Worm (Caenorhabditis elegans) whole organism, dauer: ENCODE measurements around the gene Y55H10A.2.
"Not testable (repeated sequence)": the region's sequence is repeated elsewhere in the genome, so short reads cannot be mapped to it uniquely, and the experiment has no call there.

Source experiments
- unc-62 ChIP-seq: sonication (generic microtip); optimal IDR thresholded peaks from 2 replicates; lab custom pipeline; 2017; ENCODE audit warnings: missing biosample characterization, missing genetic modification reagents, missing genetic modification characterization

The Y55H10A.2 gene

ce11 chrIV:3382338-3382907 is 19.1 kb downstream of the Y55H10A.2 start, which contains the start of gene B0546.3:
Gene B0546.3 (minus strand): TSS chrIV:3382841.
- TF ChIP-seq unc-62: no peak

ce11 chrIV:3383203-3383602 is 19.9 kb downstream of the Y55H10A.2 start:
- TF ChIP-seq unc-62: no peak

- no peak for TF ChIP-seq unc-62
Observed at ce11 chrIV:3384047-3384446, 20.7 kb downstream of the Y55H10A.2 start, which contains the start of gene B0546.4. Gene B0546.4 (minus strand): TSS chrIV:3384147.

DNA sequence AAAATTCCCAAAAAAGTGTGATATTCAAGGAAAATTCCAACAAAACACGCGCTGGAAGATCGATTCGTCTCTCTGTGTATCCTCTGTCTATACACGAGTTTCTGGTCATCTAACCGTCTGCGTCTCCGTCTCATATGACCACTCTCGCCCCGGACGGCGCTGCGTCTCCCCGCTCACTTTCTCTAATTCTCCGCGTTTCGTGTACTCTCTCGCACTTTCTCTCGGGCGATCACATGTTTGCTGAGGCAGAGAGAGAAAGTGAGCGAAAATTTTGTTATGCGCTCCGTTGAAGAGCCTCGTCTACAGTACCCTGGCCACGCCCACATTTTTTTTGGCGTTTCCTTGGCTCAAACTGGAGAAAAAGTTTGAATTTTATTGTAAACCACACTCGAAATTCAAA is 21.3 kb downstream of the Y55H10A.2 start:
- no peak for TF ChIP-seq unc-62

DNA sequence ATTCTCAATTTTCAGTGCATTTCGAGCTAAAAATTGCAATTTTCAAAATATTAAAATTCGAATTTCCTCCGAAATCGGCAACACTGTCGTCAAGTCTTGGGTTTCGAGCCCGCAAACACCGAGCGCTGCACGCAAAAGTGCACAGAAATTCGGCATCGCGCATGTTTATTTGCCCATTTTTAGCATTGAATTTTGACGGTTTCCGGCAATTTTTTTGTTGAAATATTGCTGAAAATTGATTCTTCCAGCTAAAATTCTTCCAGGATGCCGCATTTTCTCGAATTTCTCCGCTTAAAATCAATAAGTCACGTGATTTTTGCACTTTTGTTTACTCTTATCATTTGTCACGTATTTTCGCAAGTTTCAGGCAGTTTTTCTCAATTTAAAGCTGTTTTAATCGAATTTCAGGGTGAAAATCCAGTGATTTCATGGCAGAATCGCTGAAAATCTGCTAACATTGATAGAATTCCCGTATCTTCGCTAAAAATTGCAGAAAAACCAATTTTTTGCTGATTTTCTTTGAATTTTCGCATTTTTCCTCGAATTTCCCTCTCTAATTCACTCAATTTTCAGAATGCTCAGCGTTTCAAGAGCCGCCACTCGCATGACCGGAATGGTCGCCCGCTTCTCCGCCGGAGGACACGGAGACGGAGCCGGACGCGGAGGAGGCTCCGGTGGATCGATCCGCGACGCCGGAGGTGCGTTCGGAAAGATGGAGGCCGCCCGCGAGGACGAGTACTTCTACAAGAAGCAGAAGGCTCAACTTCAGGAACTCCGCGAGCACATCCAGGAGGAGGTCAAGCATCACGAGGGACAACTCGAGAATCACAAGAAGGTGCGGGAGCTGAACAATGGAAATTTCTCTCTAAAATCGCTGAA is 22.3 kb downstream of the Y55H10A.2 start, which contains the start of gene mai-2:
mai-2 (plus strand) TSS at position 574 of the 879 bp plus-strand sequence.
- no peak for TF ChIP-seq unc-62

DNA sequence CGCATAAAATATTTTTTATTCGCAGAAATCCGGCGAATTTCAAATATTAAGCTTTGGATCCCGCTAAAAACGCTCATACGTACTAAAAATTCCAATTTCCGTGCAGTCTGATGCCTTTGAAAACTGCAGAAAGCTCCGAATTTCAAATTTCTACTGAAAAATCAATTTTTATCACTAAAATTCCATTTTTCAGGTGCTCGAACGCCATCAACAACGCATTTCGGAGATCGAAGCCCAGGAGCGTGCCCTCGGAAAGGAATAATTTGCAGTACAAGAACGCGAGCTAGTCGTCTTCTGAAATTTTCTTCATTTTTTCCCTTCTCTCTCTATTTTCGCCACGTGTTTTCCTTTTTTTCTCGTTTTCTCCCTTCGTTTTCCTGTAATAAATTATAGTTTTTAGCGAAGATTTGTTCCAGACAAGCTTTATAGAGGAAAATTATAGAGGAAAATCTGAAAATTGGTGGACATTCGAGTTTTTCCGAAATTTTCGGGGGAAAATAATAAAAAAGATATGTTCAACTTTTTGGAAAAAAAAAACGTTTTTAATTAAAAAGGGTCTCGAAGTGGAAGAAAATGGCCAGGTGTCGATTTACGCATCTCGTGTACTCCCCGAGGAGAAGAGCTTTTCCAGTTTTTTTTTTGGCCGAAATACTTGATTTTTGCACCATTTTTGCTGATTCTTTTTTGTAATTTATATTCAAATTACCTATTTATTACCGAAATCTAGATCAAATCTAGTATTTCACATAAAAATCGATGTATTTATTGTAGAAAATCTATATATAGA is 23.4 kb downstream of the Y55H10A.2 start:
- TF ChIP-seq unc-62: no peak

DNA sequence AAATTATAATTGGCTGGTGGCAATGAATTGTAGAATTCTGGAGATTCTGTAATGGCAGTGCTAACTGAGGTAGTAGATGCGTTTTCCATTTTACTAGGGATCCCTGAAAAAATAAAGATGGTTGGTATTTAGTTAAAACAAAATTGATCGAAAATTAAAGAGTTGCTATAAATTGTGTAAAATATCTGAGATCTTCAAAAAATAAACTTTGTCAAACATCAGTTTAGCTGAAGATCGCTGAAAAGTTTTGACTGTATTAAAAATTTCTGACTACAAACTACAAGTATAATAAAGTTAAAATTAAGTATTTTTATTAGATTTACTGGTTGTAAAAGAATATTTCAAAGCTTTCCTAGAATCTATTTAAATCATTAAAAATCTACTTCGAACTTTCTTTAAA is 26.7 kb downstream of the Y55H10A.2 start, which contains the start of gene B0546.5:
B0546.5 (minus strand) TSS at position 101 of the 400 bp plus-strand sequence.
- TF ChIP-seq unc-62: not testable (repeated sequence)

ce11 chrIV:3394066-3394465 is 30.7 kb downstream of the Y55H10A.2 start, which contains the start of gene C04C3.4:
Gene C04C3.4 (plus strand): TSS chrIV:3394366.
- TF ChIP-seq unc-62: not testable (repeated sequence)

- TF ChIP-seq unc-62: no peak
Observed at ce11 chrIV:3395581-3395980, 32.3 kb downstream of the Y55H10A.2 start, which contains the start of gene C04C3.14. Gene C04C3.14 (plus strand): TSS chrIV:3395881.

DNA sequence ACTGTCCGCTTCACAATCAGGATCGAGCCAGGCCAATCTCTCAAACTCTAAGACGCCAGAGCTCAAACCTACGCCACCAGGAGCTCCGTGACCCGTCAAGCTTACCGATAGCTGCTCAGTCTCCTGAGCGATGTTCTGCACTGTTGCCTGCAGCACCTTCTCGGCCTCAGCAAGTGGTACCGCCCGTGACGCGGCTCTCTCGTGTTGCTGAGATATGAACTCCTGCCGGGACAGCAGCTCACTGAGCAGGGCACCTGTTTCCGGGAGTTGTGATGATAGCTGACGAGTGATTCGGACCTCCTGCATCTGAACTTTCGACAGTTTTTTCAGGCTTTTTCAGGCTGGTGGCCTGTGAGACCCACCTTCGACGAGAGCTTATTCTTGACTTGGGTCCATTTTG is 34.8 kb downstream of the Y55H10A.2 start:
- no peak for TF ChIP-seq unc-62

ce11 chrIV:3399015-3399722 is 35.8 kb downstream of the Y55H10A.2 start, which contains the start of the genes dyf-3 and pdhb-1:
Gene dyf-3 (minus strand): TSS chrIV:3399231.
Gene pdhb-1 (plus strand): TSS chrIV:3399672.
- TF ChIP-seq unc-62: no peak

DNA sequence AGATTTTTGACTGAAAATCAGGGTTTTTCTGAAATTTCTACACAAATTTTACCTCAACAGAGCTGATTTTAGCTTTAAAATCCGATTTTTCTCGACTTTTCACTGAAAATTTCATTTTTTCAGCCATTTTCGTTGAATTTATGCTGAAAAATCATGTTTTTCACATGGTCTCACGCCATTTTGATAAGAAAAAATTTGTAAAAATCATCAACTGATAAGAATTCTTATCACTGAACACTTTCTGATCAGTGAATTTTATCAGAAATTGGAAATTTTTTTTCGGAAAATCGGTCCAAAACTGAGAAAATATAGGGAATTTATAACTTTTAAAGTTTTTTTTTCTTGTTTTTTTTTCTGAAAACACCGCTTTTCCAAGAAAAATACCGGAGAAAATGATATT is 37.6 kb downstream of the Y55H10A.2 start:
- no peak for TF ChIP-seq unc-62

ce11 chrIV:3415383-3415782 is 52.1 kb downstream of the Y55H10A.2 start, which contains the start of gene lgc-9:
Gene lgc-9 (plus strand): TSS chrIV:3415683.
- TF ChIP-seq unc-62: no peak
